Fruit fly (Drosophila melanogaster) whole organism, adult: ENCODE results near the gene CG13123.

ENCODE experiments used
- CG11617 ChIP-seq: fragments of 200-800 bp; sonication (Bioruptor generic); optimal IDR thresholded peaks from 2 replicates; lab custom pipeline; 2017; ENCODE audit warnings: mild to moderate bottlenecking, missing biosample characterization, missing genetic modification reagents, missing genetic modification characterization
- CG12768 ChIP-seq: fragments of 200-800 bp; sonication (Bioruptor generic); optimal IDR thresholded peaks from 2 replicates; lab custom pipeline; 2017; ENCODE audit warnings: missing biosample characterization, missing genetic modification characterization, mild to moderate bottlenecking, moderate library complexity, missing genetic modification reagents
- CG14711 ChIP-seq: fragments of 200-800 bp; sonication (Bioruptor generic); optimal IDR thresholded peaks from 2 replicates; lab custom pipeline; 2018; ENCODE audit warnings: missing biosample characterization, mild to moderate bottlenecking, missing genetic modification characterization, moderate library complexity
- CG1620 ChIP-seq: fragments of 200-800 bp; sonication (Bioruptor generic); optimal IDR thresholded peaks from 2 replicates; lab custom pipeline; 2016; ENCODE audit warnings: missing biosample characterization, missing genetic modification characterization
- CG33017 ChIP-seq: fragments of 200-800 bp; sonication (Bioruptor generic); optimal IDR thresholded peaks from 2 replicates; lab custom pipeline; 2018; ENCODE audit warnings: missing biosample characterization, mild to moderate bottlenecking, missing genetic modification characterization, moderate library complexity
- CG5204 ChIP-seq: fragments of 200-800 bp; sonication (Bioruptor generic); optimal IDR thresholded peaks from 2 replicates; lab custom pipeline; 2016; ENCODE audit warnings: missing biosample characterization, missing genetic modification characterization
- CG7045 ChIP-seq: fragments of 200-800 bp; sonication (Bioruptor generic); optimal IDR thresholded peaks from 2 replicates; lab custom pipeline; 2017; ENCODE audit warnings: missing biosample characterization, mild to moderate bottlenecking, missing genetic modification characterization
- CG7101 ChIP-seq: fragments of 200-800 bp; sonication (Bioruptor generic); optimal IDR thresholded peaks from 2 replicates; lab custom pipeline; 2018; ENCODE audit warnings: missing biosample characterization, mild to moderate bottlenecking, missing genetic modification characterization, moderate library complexity
- Clk ChIP-seq: fragments of 200-800 bp; sonication (Bioruptor generic); optimal IDR thresholded peaks from 2 replicates; lab custom pipeline; 2017; ENCODE audit warnings: missing biosample characterization, missing genetic modification characterization
- Crg-1 ChIP-seq: fragments of 200-800 bp; sonication (Bioruptor generic); optimal IDR thresholded peaks from 2 replicates; lab custom pipeline; 2016; ENCODE audit warnings: missing biosample characterization, missing genetic modification characterization
- Hr96 ChIP-seq: fragments of 200-800 bp; sonication (Bioruptor generic); optimal IDR thresholded peaks from 2 replicates; lab custom pipeline; 2016; ENCODE audit warnings: missing biosample characterization, missing genetic modification characterization
- Mnt ChIP-seq: fragments of 200-800 bp; sonication (Bioruptor generic); optimal IDR thresholded peaks from 2 replicates; lab custom pipeline; 2016; ENCODE audit warnings: missing biosample characterization, mild to moderate bottlenecking, missing genetic modification characterization
- bab1 ChIP-seq: fragments of 200-800 bp; sonication (Bioruptor generic); optimal IDR thresholded peaks from 3 replicates; lab custom pipeline; 2019; ENCODE audit warnings: missing biosample characterization, mild to moderate bottlenecking, missing genetic modification characterization, moderate library complexity
- cic ChIP-seq: fragments of 200-800 bp; sonication (Bioruptor generic); optimal IDR thresholded peaks from 2 replicates; lab custom pipeline; 2017; ENCODE audit warnings: missing biosample characterization, mild to moderate bottlenecking, missing genetic modification characterization, moderate library complexity
- cnc ChIP-seq, 2 experiments: fragments of >200 bp; optimal IDR thresholded peaks; 2 replicates each; lab custom pipeline; 2017
- kay ChIP-seq: fragments of 200-800 bp; sonication (Bioruptor generic); peaks from one replicate; lab custom pipeline; 2016; ENCODE audit warnings: missing biosample characterization, missing genetic modification characterization, borderline replicate concordance
- ovo ChIP-seq: fragments of 200-800 bp; sonication (Bioruptor generic); optimal IDR thresholded peaks from 2 replicates; lab custom pipeline; 2016; ENCODE audit warnings: missing biosample characterization, missing genetic modification characterization
- pad ChIP-seq: fragments of 200-800 bp; sonication (Bioruptor generic); optimal IDR thresholded peaks from 3 replicates; lab custom pipeline; 2017; ENCODE audit warnings: missing biosample characterization, missing genetic modification characterization, mild to moderate bottlenecking, moderate library complexity, missing genetic modification reagents
- tj ChIP-seq: fragments of 200-800 bp; sonication (Bioruptor generic); optimal IDR thresholded peaks from 3 replicates; lab custom pipeline; 2017; ENCODE audit warnings: missing biosample characterization, mild to moderate bottlenecking, missing genetic modification characterization, moderate library complexity
- toe ChIP-seq: fragments of 200-800 bp; sonication (Bioruptor generic); optimal IDR thresholded peaks from 2 replicates; lab custom pipeline; 2016; ENCODE audit warnings: missing biosample characterization, missing genetic modification characterization

CG13123 gene

DNA sequence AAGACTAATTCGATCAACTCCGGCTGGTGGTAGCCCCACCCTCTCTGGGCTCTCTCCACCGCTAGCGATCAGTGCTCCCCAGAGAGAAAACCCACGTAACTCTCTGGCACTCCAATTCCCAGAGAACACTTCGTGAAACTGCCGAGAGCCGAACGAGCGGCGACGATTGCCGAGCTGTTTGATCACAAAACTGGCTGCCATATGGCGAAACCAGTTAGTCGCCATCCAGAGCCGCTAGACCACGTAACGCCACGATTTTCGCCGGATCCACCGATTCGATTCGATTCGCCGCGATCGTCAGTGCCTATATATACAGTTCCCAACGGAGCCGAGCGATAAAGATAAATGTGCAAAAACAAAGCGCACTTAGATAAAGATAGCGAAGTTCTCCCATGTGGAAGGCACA, 10.7 kb downstream of the CG13123 start, which contains the start of gene IP3K1:
Gene IP3K1, plus strand, starts transcription at position 209 of the 406 bp plus-strand sequence.
- TF ChIP-seq kay (GFP tag; lab: Kevin White, UChicago), result no peak
- peak; percentile 83 for TF ChIP-seq bab1 (GFP tag; lab: Kevin White, UChicago)
- TF ChIP-seq CG33017, result peak; percentile 43
- no peak for TF ChIP-seq CG14711 (tag; lab: Kevin White, UChicago)
- peak; percentile 4 for TF ChIP-seq Crg-1 (GFP tag; lab: Kevin White, UChicago)
- peak; percentile 70 for TF ChIP-seq Hr96 (GFP tag; lab: Kevin White, UChicago)
- TF ChIP-seq CG7045, result no peak
- peak; percentile 90 for TF ChIP-seq Mnt
- TF ChIP-seq tj (GFP tag; lab: Kevin White, UChicago), result peak; percentile 75
- peak; percentile 51 for TF ChIP-seq CG11617
- TF ChIP-seq cic (GFP tag; lab: Kevin White, UChicago), result peak; percentile 95
- peak; percentile 79 for TF ChIP-seq ovo (GFP tag; lab: Kevin White, UChicago)
- TF ChIP-seq cnc (optimal IDR thresholded peaks at IDR 0.05; lab: Kevin White, UChicago), result no peak
- peak; percentile 84 for TF ChIP-seq CG12768
- TF ChIP-seq toe (GFP tag; lab: Kevin White, UChicago), result peak; percentile 38
- TF ChIP-seq CG7101 (tag; lab: Kevin White, UChicago), result peak; percentile 57
- no peak for TF ChIP-seq CG5204 (GFP tag; lab: Kevin White, UChicago)
- peak; percentile 80 for TF ChIP-seq pad
- TF ChIP-seq Clk (GFP tag; lab: Kevin White, UChicago), result peak; percentile 8
- peak; percentile 41 for TF ChIP-seq CG1620 (GFP tag; lab: Kevin White, UChicago)

DNA sequence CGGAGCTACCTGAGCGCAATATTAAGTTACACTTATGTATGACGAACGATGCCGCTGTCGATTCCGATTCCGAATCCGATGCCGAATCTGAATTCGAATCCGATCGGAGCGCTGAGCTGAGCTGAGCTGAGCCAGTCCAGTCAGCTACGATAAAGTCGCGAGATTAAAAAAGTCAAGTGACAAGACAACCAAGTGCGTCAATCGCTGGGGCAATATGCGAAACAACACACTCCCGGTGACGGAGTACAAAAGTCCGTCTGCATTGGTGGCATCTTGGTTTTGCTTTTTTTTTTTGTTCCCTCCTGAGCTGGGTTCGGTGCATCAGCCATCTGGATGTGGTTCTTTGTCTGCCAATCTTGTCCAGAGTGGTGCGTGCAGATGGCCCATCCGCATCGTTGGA, 13.2 kb downstream of the CG13123 start:
- TF ChIP-seq tj (GFP tag; lab: Kevin White, UChicago) (peak; percentile 3), CG33017 (no peak)

DNA sequence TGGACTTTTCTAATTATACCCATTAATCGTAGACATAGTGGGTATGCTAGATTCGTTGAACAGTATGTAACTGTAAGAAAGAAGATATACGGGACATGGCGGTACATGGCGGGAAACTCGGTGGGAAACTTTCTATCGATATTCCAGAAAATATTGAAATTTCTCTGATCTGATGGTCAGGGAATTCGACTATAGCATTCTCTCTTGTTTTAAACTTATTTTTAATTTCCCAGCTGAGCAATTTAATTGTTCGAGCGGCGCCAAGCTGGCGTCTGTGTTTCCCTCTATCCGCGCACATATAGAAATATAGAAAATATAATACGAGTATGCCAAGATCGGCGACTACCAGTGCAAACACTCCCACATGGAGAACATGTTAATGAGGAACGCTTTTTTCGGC, 13.8 kb downstream of the CG13123 start:
- TF ChIP-seq CG5204 (GFP tag; lab: Kevin White, UChicago) (peak; percentile 42), kay (GFP tag; lab: Kevin White, UChicago) (peak; percentile 63), Clk (GFP tag; lab: Kevin White, UChicago) (no peak), Hr96 (GFP tag; lab: Kevin White, UChicago) (no peak), bab1 (GFP tag; lab: Kevin White, UChicago) (no peak), CG33017 (peak; percentile 69), CG11617 (peak; percentile 29), CG7101 (tag; lab: Kevin White, UChicago) (peak; percentile 59), toe (GFP tag; lab: Kevin White, UChicago) (no peak), Mnt (no peak), CG12768 (peak; percentile 17), cic (GFP tag; lab: Kevin White, UChicago) (peak; percentile 41), cnc (optimal IDR thresholded peaks at IDR 0.05; lab: Kevin White, UChicago) (no peak), CG7045 (peak; percentile 51)

DNA sequence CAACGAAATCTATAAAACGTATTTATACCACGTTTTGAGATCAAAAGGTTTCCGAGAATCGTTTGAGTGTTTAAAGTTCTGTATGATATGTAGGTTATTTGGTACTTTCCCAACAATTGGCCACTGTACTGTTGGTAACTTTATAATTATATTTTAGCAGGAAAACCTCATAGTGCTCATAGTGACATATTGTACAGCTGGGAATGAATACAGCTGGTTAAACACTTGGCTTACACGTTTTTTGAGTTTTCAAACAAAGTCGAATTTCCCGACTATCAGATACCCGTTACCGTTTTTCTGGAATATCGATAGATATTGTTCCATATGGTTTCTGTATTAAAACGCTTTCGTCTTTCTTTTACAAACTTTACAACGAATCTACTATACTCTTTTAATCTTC, 14.5 kb downstream of the CG13123 start:
- no peak for TF ChIP-seq ovo (GFP tag; lab: Kevin White, UChicago)
- no peak for TF ChIP-seq CG12768
- no peak for TF ChIP-seq CG14711 (tag; lab: Kevin White, UChicago)
- TF ChIP-seq CG33017, result no peak
- TF ChIP-seq cic (GFP tag; lab: Kevin White, UChicago), result no peak
- no peak for TF ChIP-seq bab1 (GFP tag; lab: Kevin White, UChicago)
- no peak for TF ChIP-seq Crg-1 (GFP tag; lab: Kevin White, UChicago)
- no peak for TF ChIP-seq kay (GFP tag; lab: Kevin White, UChicago)
- TF ChIP-seq CG7101 (tag; lab: Kevin White, UChicago), result no peak
- no peak for TF ChIP-seq CG1620 (GFP tag; lab: Kevin White, UChicago)
- TF ChIP-seq Hr96 (GFP tag; lab: Kevin White, UChicago), result no peak
- no peak for TF ChIP-seq CG7045
- TF ChIP-seq pad, result no peak

DNA sequence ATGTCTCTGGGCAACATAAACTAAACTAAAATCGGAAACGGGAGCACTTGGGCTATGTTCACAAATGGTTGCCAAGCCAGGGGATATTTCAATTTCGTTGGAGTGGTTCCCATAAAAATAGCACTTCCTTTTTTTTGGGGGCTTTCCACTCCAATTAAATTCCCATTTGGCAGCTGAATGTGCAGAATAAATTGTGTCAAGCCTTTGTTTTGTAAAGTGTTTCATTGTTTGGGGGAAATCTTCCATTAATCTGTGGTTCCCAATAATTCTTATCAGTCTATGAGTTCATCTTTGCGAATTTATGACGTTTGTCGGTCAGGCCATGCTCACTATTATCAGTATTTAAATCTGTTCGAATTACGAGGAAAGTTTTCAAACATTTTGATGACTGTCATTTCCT, 15.0 kb downstream of the CG13123 start:
- no peak for TF ChIP-seq CG1620 (GFP tag; lab: Kevin White, UChicago)
- TF ChIP-seq Clk (GFP tag; lab: Kevin White, UChicago), result no peak
- no peak for TF ChIP-seq kay (GFP tag; lab: Kevin White, UChicago)
- TF ChIP-seq CG12768, result no peak
- TF ChIP-seq CG7101 (tag; lab: Kevin White, UChicago), result no peak
- no peak for TF ChIP-seq CG5204 (GFP tag; lab: Kevin White, UChicago)
- TF ChIP-seq Hr96 (GFP tag; lab: Kevin White, UChicago), result no peak
- no peak for TF ChIP-seq cic (GFP tag; lab: Kevin White, UChicago)
- TF ChIP-seq Crg-1 (GFP tag; lab: Kevin White, UChicago), result no peak
- no peak for TF ChIP-seq Mnt
- TF ChIP-seq CG14711 (tag; lab: Kevin White, UChicago), result no peak
- TF ChIP-seq CG33017, result no peak
- no peak for TF ChIP-seq cnc (optimal IDR thresholded peaks at IDR 0.05; lab: Kevin White, UChicago)
- no peak for TF ChIP-seq toe (GFP tag; lab: Kevin White, UChicago)
- TF ChIP-seq CG11617, result no peak
- TF ChIP-seq bab1 (GFP tag; lab: Kevin White, UChicago), result no peak
- no peak for TF ChIP-seq pad
- TF ChIP-seq ovo (GFP tag; lab: Kevin White, UChicago), result no peak
- TF ChIP-seq CG7045, result no peak

DNA sequence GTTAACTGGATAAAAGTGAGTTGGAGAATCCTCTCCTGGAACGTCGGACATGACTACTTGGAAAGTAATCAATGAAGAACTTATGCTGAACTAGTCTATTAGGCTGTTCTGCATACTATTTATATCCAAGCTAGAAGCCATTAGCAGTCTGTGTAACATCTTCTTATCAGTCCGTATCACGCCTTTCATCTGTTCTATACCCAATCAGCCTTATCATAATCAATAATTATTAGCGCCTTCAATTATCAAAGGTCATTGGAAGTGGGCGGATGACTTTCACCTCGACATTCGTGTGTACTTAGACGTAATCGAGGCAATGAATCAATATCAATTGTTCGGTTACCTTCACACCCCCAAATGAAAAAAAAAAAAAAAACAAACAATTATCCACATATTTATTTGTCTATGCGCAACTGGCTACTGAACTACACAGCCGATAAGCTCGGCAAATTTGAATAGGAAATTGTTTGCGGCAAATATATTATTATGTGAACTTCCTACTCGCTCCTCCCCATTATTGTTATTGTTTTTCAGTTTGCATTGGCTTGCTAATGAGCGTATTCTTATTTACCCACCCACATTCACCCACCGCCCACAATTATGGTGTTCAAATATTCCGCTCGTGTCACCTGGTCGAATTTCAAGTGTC, 17.8 kb downstream of the CG13123 start, which contains the start of the genes ppk11 and ppk16:
Gene ppk11, minus strand, starts transcription at position 51 of the 649 bp plus-strand sequence.
Gene ppk16, minus strand, starts transcription at position 51 of the 649 bp plus-strand sequence.
- TF ChIP-seq CG7045 (no peak), tj (GFP tag; lab: Kevin White, UChicago) (no peak), cic (GFP tag; lab: Kevin White, UChicago) (no peak), kay (GFP tag; lab: Kevin White, UChicago) (peak; percentile 35), Clk (GFP tag; lab: Kevin White, UChicago) (no peak), CG1620 (GFP tag; lab: Kevin White, UChicago) (no peak), ovo (GFP tag; lab: Kevin White, UChicago) (peak; percentile 2), Hr96 (GFP tag; lab: Kevin White, UChicago) (no peak), Mnt (peak; percentile 10), CG12768 (no peak), CG11617 (peak; percentile 16), CG7101 (tag; lab: Kevin White, UChicago) (peak; percentile 25), toe (GFP tag; lab: Kevin White, UChicago) (no peak), Crg-1 (GFP tag; lab: Kevin White, UChicago) (peak; percentile 10), bab1 (GFP tag; lab: Kevin White, UChicago) (no peak), CG14711 (tag; lab: Kevin White, UChicago) (peak; percentile 16)
